Worm (Caenorhabditis elegans): Measurements from ENCODE around the gene F52H2.3.

Gene F52H2.3

ce11 chrX:2549322-2549721 is 8.5 kb upstream of the F52H2.3 start (continued):
- TF ChIP-seq F49E8.2 (tag; optimal IDR thresholded peaks at IDR 0.05; ENCODE audit: insufficient read depth) (peak; percentile 42), B0336.3 (GFP tag; IDR thresholded peaks at IDR 0.05) (peak; percentile 76), ceh-100 (GFP tag; IDR thresholded peaks at IDR 0.05) (no peak), tlf-1 (GFP tag; optimal IDR thresholded peaks at IDR 0.05) (peak; percentile 33), mel-28 (tag; optimal IDR thresholded peaks at IDR 0.05; ENCODE audit: borderline replicate concordance) (no peak), sptf-2 (GFP tag; optimal IDR thresholded peaks at IDR 0.05) (no peak), Y95B8A.8 (GFP tag; IDR thresholded peaks at IDR 0.05) (no peak), attf-5 (GFP tag; optimal IDR thresholded peaks at IDR 0.05) (peak; percentile 59), madf-8 (GFP tag; conservative IDR thresholded peaks at IDR 0.05) (no peak), ceh-79 (tag; optimal IDR thresholded peaks at IDR 0.05) (peak; percentile 40), efl-1 (GFP tag; optimal IDR thresholded peaks at IDR 0.05) (no peak), akir-1 (GFP tag; optimal IDR thresholded peaks at IDR 0.05) (peak; percentile 76), Y79H2A.3 (GFP tag; conservative IDR thresholded peaks at IDR 0.05) (no peak), Y53F4B.3 (GFP tag; IDR thresholded peaks at IDR 0.05) (no peak), hrde-1 (tag; optimal IDR thresholded peaks at IDR 0.05; ENCODE audit: borderline replicate concordance) (peak; percentile 68), K12H6.12 (tag; optimal IDR thresholded peaks at IDR 0.05) (peak; percentile 44), xnd-1 (tag; optimal IDR thresholded peaks at IDR 0.05) (no peak), F39B2.1 (GFP tag; IDR thresholded peaks at IDR 0.05) (no peak), egrh-3 (GFP tag; IDR thresholded peaks at IDR 0.05) (peak; percentile 42; the same call in 1 of the 2 replicates), ztf-22 (GFP tag; optimal IDR thresholded peaks at IDR 0.05) (peak; percentile 42), attf-3 (GFP tag; conservative IDR thresholded peaks at IDR 0.05) (no peak), let-607 (tag; optimal IDR thresholded peaks at IDR 0.05) (peak; percentile 22 to 43), ztf-6 (GFP tag; IDR thresholded peaks at IDR 0.05) (0 out of 2 replicates have a peak, but pooled peaks have one; percentile 20), Y56A3A.18 (GFP tag; IDR thresholded peaks at IDR 0.05) (0 out of 2 replicates have a peak, but pooled peaks have one; percentile 9), ztf-28 (GFP tag; IDR thresholded peaks at IDR 0.05) (peak; percentile 78; the same call in 1 of the 2 replicates), bed-2 (GFP tag; IDR thresholded peaks at IDR 0.05) (no peak), mcd-1 (GFP tag; IDR thresholded peaks at IDR 0.05) (peak; percentile 54; the same call in 1 of the 2 replicates), ceh-40 (GFP tag; IDR thresholded peaks at IDR 0.05) (0 out of 2 replicates have a peak, but pooled peaks have one; percentile 25), pbrm-1 (GFP tag; IDR thresholded peaks at IDR 0.05) (peak; percentile 69; the same call in 1 of the 2 replicates), ceh-91 (GFP tag; IDR thresholded peaks at IDR 0.05) (0 out of 2 replicates have a peak, but pooled peaks have one; percentile 12), pha-4 (tag; optimal IDR thresholded peaks at IDR 0.05) (no peak)

- no peak for TF ChIP-seq pbrm-1 (GFP tag; IDR thresholded peaks at IDR 0.05)
- TF ChIP-seq ets-4 (GFP tag; optimal IDR thresholded peaks at IDR 0.05) = no peak
- no peak for TF ChIP-seq zfh-2 (GFP tag; conservative IDR thresholded peaks at IDR 0.05)
- TF ChIP-seq attf-6 (GFP tag; IDR thresholded peaks at IDR 0.05) = no peak
- TF ChIP-seq attf-5 (GFP tag; optimal IDR thresholded peaks at IDR 0.05) = no peak
- TF ChIP-seq nhr-27 (tag; optimal IDR thresholded peaks at IDR 0.05) = no peak
- TF ChIP-seq dpff-1 (tag; optimal IDR thresholded peaks at IDR 0.05) = no peak
- no peak for TF ChIP-seq D2030.7 (GFP tag; IDR thresholded peaks at IDR 0.05)
- TF ChIP-seq lir-1 (GFP tag; conservative IDR thresholded peaks at IDR 0.05) = no peak
- TF ChIP-seq T07F8.4 (tag; optimal IDR thresholded peaks at IDR 0.05) = no peak
- no peak for TF ChIP-seq mel-28 (tag; optimal IDR thresholded peaks at IDR 0.05; ENCODE audit: borderline replicate concordance)
- TF ChIP-seq hmg-20 (GFP tag; IDR thresholded peaks at IDR 0.05) = no peak
- no peak for TF ChIP-seq F39B2.1 (GFP tag; IDR thresholded peaks at IDR 0.05)
- no peak for TF ChIP-seq pha-4 (tag; optimal IDR thresholded peaks at IDR 0.05)
- TF ChIP-seq K12H6.12 (tag; optimal IDR thresholded peaks at IDR 0.05) = no peak
- no peak for TF ChIP-seq xnd-1 (tag; optimal IDR thresholded peaks at IDR 0.05)
- TF ChIP-seq him-1 (tag; optimal IDR thresholded peaks at IDR 0.05) = no peak
- no peak for TF ChIP-seq repo-1 (tag; optimal IDR thresholded peaks at IDR 0.05)
- no peak for TF ChIP-seq T26A5.8 (tag; optimal IDR thresholded peaks at IDR 0.05)
These were observed 8.0 kb upstream of the F52H2.3 start, which contains the start of gene smvt-1 for ce11 chrX:2548884-2549283. Gene smvt-1 (minus strand): TSS chrX:2548984.
